Worm (Caenorhabditis elegans) whole organism, early embryonic: Measurements from ENCODE around the gene acs-1.

ENCODE experiments used
- B0310.2 ChIP-seq: sonication (generic microtip); optimal IDR thresholded peaks from 2 replicates; lab custom pipeline; 2016; ENCODE audit warnings: mild to moderate bottlenecking, missing genetic modification characterization, missing compliant biosample characterization
- F13C5.2 ChIP-seq: sonication (generic microtip); optimal IDR thresholded peaks from 2 replicates; lab custom pipeline; 2017; ENCODE audit warnings: mild to moderate bottlenecking, missing genetic modification characterization, inconsistent platforms, missing compliant biosample characterization
- aly-1 ChIP-seq: sonication (generic microtip); optimal IDR thresholded peaks from 2 replicates; lab custom pipeline; 2016; ENCODE audit warnings: missing genetic modification characterization, missing compliant biosample characterization
- ama-1 ChIP-seq: fragments of 150-350 bp; optimal IDR thresholded peaks from 2 replicates; lab custom pipeline; 2014
- ceh-13 ChIP-seq: fragments of 200-800 bp; sonication (Bioruptor generic); optimal IDR thresholded peaks from 2 replicates; lab custom pipeline; 2018; ENCODE audit warnings: mild to moderate bottlenecking, missing genetic modification characterization, missing compliant biosample characterization
- ceh-36 ChIP-seq: sonication (generic microtip); optimal IDR thresholded peaks from 2 replicates; lab custom pipeline; 2016; ENCODE audit warnings: missing genetic modification characterization, inconsistent platforms, missing compliant biosample characterization
- ets-7 ChIP-seq: sonication (generic microtip); optimal IDR thresholded peaks from 2 replicates; lab custom pipeline; 2016; ENCODE audit warnings: missing genotype, missing genetic modification characterization, missing compliant biosample characterization
- flt-1 ChIP-seq: fragments of 200-800 bp; sonication (Bioruptor generic); IDR thresholded peaks from 2 replicates; pipeline ENCODE4 v1.3.6; 2022; ENCODE audit warnings: missing genetic modification characterization, missing compliant biosample characterization
- hmbx-1 ChIP-seq: sonication (generic microtip); optimal IDR thresholded peaks from 2 replicates; lab custom pipeline; 2016; ENCODE audit warnings: mild to moderate bottlenecking, missing genetic modification characterization, missing compliant biosample characterization
- hmg-4 ChIP-seq: fragments of 200-800 bp; sonication (Bioruptor generic); optimal IDR thresholded peaks from 2 replicates; lab custom pipeline; 2018; ENCODE audit warnings: mild to moderate bottlenecking, missing genetic modification characterization, missing compliant biosample characterization
- hnd-1 ChIP-seq: sonication (generic microtip); optimal IDR thresholded peaks from 2 replicates; lab custom pipeline; 2016; ENCODE audit warnings: missing genetic modification characterization, missing compliant biosample characterization
- pes-1 ChIP-seq: fragments of 200-800 bp; sonication (Bioruptor generic); IDR thresholded peaks from 2 replicates; pipeline ENCODE4 v1.3.6; 2022; ENCODE audit warnings: missing genetic modification reagents, missing genetic modification characterization, missing compliant biosample characterization
- scrt-1 ChIP-seq: fragments of 200-800 bp; sonication (Bioruptor generic); IDR thresholded peaks from 2 replicates; pipeline ENCODE4 v1.3.6; 2022; ENCODE audit warnings: missing genetic modification characterization, missing compliant biosample characterization
- sea-1 ChIP-seq: fragments of 200-800 bp; sonication (Bioruptor generic); conservative IDR thresholded peaks from 2 replicates; pipeline ENCODE4 v1.3.6; 2022; ENCODE audit warnings: missing genetic modification characterization, missing compliant biosample characterization
- tbx-11 ChIP-seq: fragments of 200-800 bp; sonication (Bioruptor generic); IDR thresholded peaks from 2 replicates; pipeline ENCODE4 v1.3.6; 2022; ENCODE audit warnings: missing genetic modification characterization, missing compliant biosample characterization
- tbx-37 ChIP-seq: fragments of 200-800 bp; sonication (Bioruptor generic); conservative IDR thresholded peaks from 2 replicates; pipeline ENCODE4 v1.3.6; 2022; ENCODE audit warnings: missing genetic modification reagents, missing genetic modification characterization, missing compliant biosample characterization
- tra-4 ChIP-seq: sonication (generic microtip); optimal IDR thresholded peaks from 2 replicates; lab custom pipeline; 2017; ENCODE audit warnings: missing genetic modification characterization, missing compliant biosample characterization

Gene acs-1

ce11 chrV:6576567-6576966 is 51.8 kb downstream of the acs-1 start, which contains the start of gene EGAP9.4:
TSS of gene EGAP9.4 (plus strand) at chrV:6576867.
- TF ChIP-seq aly-1 (tag; lab: Kevin White, UChicago) (no peak), ets-7 (tag; lab: Kevin White, UChicago) (no peak), tbx-11 (GFP tag; lab: Robert Waterston, UW) (no peak), ceh-36 (tag; lab: Kevin White, UChicago) (no peak), ama-1 (no peak), scrt-1 (no peak), hmbx-1 (tag; lab: Kevin White, UChicago) (no peak), hmg-4 (GFP tag; lab: Kevin White, UChicago) (no peak), pes-1 (no peak), B0310.2 (tag; lab: Kevin White, UChicago) (no peak), sea-1 (GFP tag; lab: Robert Waterston, UW) (no peak)

- TF ChIP-seq ets-7 (tag; lab: Kevin White, UChicago) (no peak), aly-1 (tag; lab: Kevin White, UChicago) (no peak), ceh-36 (tag; lab: Kevin White, UChicago) (no peak), flt-1 (GFP tag; lab: Robert Waterston, UW) (no peak), hmbx-1 (tag; lab: Kevin White, UChicago) (no peak), tbx-37 (GFP tag; lab: Robert Waterston, UW) (no peak), ceh-13 (no peak), ama-1 (no peak), hmg-4 (GFP tag; lab: Kevin White, UChicago) (no peak), scrt-1 (no peak), hnd-1 (tag; lab: Kevin White, UChicago) (no peak), pes-1 (no peak), tbx-11 (GFP tag; lab: Robert Waterston, UW) (no peak), F13C5.2 (tag; lab: Kevin White, UChicago) (no peak), sea-1 (GFP tag; lab: Robert Waterston, UW) (no peak), B0310.2 (tag; lab: Kevin White, UChicago) (no peak), tra-4 (no peak)
These were observed 55.2 kb downstream of the acs-1 start, which contains the start of gene EGAP9.3 for ce11 chrV:6579992-6580391. TSS of gene EGAP9.3 (minus strand) at chrV:6580122.
